Fruit fly (Drosophila melanogaster) whole organism, prepupa: ENCODE data around the gene CG13449.

Experiments used
- CG10631 ChIP-seq: fragments of 200-800 bp; sonication (Bioruptor generic); optimal IDR thresholded peaks from 2 replicates; lab custom pipeline; 2016; ENCODE audit warnings: missing biosample characterization, missing genetic modification characterization
- CG15336 ChIP-seq: fragments of 200-800 bp; sonication (Bioruptor generic); IDR thresholded peaks from 2 replicates; pipeline ENCODE4 v1.3.6; 2022; ENCODE audit warnings: missing biosample characterization, missing genetic modification characterization
- CG31627 ChIP-seq: fragments of 200-800 bp; sonication (Bioruptor generic); optimal IDR thresholded peaks from 3 replicates; lab custom pipeline; 2016; ENCODE audit warnings: missing biosample characterization, missing genetic modification characterization
- CG32006 ChIP-seq: fragments of 200-800 bp; sonication (Bioruptor generic); optimal IDR thresholded peaks from 3 replicates; lab custom pipeline; 2017; ENCODE audit warnings: missing biosample characterization, mild to moderate bottlenecking, missing genetic modification characterization
- CG4318 ChIP-seq: fragments of 200-800 bp; sonication (Bioruptor generic); optimal IDR thresholded peaks from 3 replicates; lab custom pipeline; 2017; ENCODE audit warnings: missing biosample characterization, mild to moderate bottlenecking, missing genetic modification characterization
- CG8119 ChIP-seq: fragments of 200-800 bp; sonication (Bioruptor generic); IDR thresholded peaks from 3 replicates; pipeline ENCODE4 v1.3.6; 2022; ENCODE audit warnings: missing biosample characterization, missing genetic modification characterization
- Ets96B ChIP-seq: fragments of 200-800 bp; optimal IDR thresholded peaks from 2 replicates; lab custom pipeline; 2019; ENCODE audit warnings: missing biosample characterization, mild to moderate bottlenecking, missing genetic modification characterization, moderate library complexity
- Hr4 ChIP-seq: fragments of 200-800 bp; sonication (Bioruptor generic); optimal IDR thresholded peaks from 3 replicates; lab custom pipeline; 2016; ENCODE audit warnings: missing biosample characterization, missing genetic modification characterization
- Lpt ChIP-seq: fragments of 200-800 bp; sonication (Bioruptor generic); optimal IDR thresholded peaks from 3 replicates; lab custom pipeline; 2016; ENCODE audit warnings: missing biosample characterization, missing genetic modification characterization
- Sox102F ChIP-seq: fragments of 200-800 bp; sonication (Bioruptor generic); optimal IDR thresholded peaks from 2 replicates; lab custom pipeline; 2016; ENCODE audit warnings: missing biosample characterization, mild to moderate bottlenecking, missing genetic modification characterization
- fd59A ChIP-seq: fragments of 200-800 bp; sonication (Bioruptor generic); optimal IDR thresholded peaks from 2 replicates; lab custom pipeline; 2017; ENCODE audit warnings: missing biosample characterization, mild to moderate bottlenecking, missing genetic modification characterization, missing genetic modification reagents
- spab ChIP-seq: fragments of 200-800 bp; sonication (Bioruptor generic); optimal IDR thresholded peaks from 2 replicates; lab custom pipeline; 2017; ENCODE audit warnings: missing biosample characterization, mild to moderate bottlenecking, missing genetic modification characterization, missing genetic modification reagents
- ss ChIP-seq, 2 experiments: fragments of 200-800 bp; sonication (Bioruptor generic); optimal IDR thresholded peaks; 2 replicates in 1 of 2; 3 replicates in 1 of 2; lab custom pipeline; 2017 to 2018; ENCODE audit warnings: mild to moderate bottlenecking in 2 of 2, missing biosample characterization in 2 of 2, missing genetic modification characterization in 2 of 2, moderate library complexity in 1 of 2
- vri ChIP-seq: fragments of 200-800 bp; sonication (Bioruptor generic); optimal IDR thresholded peaks from 3 replicates; lab custom pipeline; 2016; ENCODE audit warnings: missing biosample characterization, mild to moderate bottlenecking, missing genetic modification characterization

DNA sequence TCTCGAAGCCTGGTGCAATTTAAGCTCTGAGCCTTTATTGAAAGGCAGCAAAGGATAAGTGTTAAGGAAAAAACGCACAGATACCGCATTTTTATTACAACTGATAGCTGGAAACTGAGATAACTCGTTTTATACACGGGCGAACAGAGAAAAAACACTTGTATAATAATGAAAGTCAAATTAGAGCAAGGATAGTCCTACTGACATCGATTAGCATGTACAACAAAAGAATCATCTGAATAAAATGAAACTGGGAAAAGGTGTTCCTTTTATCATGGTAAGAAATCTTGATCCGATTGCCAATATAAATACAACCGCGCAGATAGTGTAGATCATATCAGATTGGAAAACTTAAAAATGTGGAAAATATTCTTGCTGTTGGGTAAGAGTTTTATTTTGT, 48.3 kb upstream of the CG13449 start, which contains the start of the genes Eig71Ej and Eig71Ek:
- no peak for TF ChIP-seq vri (GFP tag; lab: Kevin White, UChicago)
- no peak for TF ChIP-seq CG10631 (GFP tag; lab: Kevin White, UChicago)
- TF ChIP-seq ss (GFP tag; optimal IDR thresholded peaks at IDR 0.05; lab: Kevin White, UChicago), result no peak
- no peak for TF ChIP-seq CG31627
- no peak for TF ChIP-seq CG15336 (GFP tag; lab: Robert Waterston, UW)
- no peak for TF ChIP-seq Sox102F (GFP tag; lab: Kevin White, UChicago)
- no peak for TF ChIP-seq Ets96B (tag; lab: Kevin White, UChicago)
- no peak for TF ChIP-seq Hr4 (GFP tag; lab: Kevin White, UChicago)
- TF ChIP-seq Lpt (GFP tag; lab: Kevin White, UChicago), result no peak
- TF ChIP-seq CG8119, result no peak
- TF ChIP-seq CG32006, result no peak
- no peak for TF ChIP-seq CG4318
- no peak for TF ChIP-seq fd59A (GFP tag; lab: Kevin White, UChicago)
- TF ChIP-seq spab, result no peak
